Fruit fly (Drosophila melanogaster): Measurements from ENCODE around the gene CG9593.

Gene CG9593

dm6 chr3R:15794258-15794727 is 7.8 kb upstream of the CG9593 start (continued):
- TF ChIP-seq Atf6 (GFP tag; IDR thresholded peaks at IDR 0.05) (no peak), Neu2 (GFP tag; optimal IDR thresholded peaks at IDR 0.05; ENCODE audit: borderline replicate concordance) (no peak), en (GFP tag; optimal IDR thresholded peaks at IDR 0.05) (no peak), ind (GFP tag; optimal IDR thresholded peaks at IDR 0.05) (no peak), Six4 (GFP tag; optimal IDR thresholded peaks at IDR 0.05) (no peak), pnt (GFP tag; optimal IDR thresholded peaks at IDR 0.05) (no peak), tio (GFP tag; optimal IDR thresholded peaks at IDR 0.05) (no peak), hkb (optimal IDR thresholded peaks at IDR 0.05) (no peak), hkb (GFP tag; IDR thresholded peaks at IDR 0.05) (no peak), CG12744 (GFP tag; optimal IDR thresholded peaks at IDR 0.05) (no peak), eyg (GFP tag; optimal IDR thresholded peaks at IDR 0.05) (peak; percentile 22), CG2116 (GFP tag; optimal IDR thresholded peaks at IDR 0.05) (peak; percentile 46), CG13624 (GFP tag; optimal IDR thresholded peaks at IDR 0.05) (peak; percentile 83), CG10959 (GFP tag; IDR thresholded peaks at IDR 0.05) (no peak), lab (GFP tag; optimal IDR thresholded peaks at IDR 0.05) (peak; percentile 69), CG6683 (GFP tag; optimal IDR thresholded peaks at IDR 0.05) (no peak), Max (GFP tag; optimal IDR thresholded peaks at IDR 0.05) (peak; percentile 50), CG5245 (GFP tag; optimal IDR thresholded peaks at IDR 0.05) (no peak), Xrp1 (GFP tag; IDR thresholded peaks at IDR 0.05) (peak; percentile 52; the same call in 1 of the 2 replicates), Mes4 (GFP tag; optimal IDR thresholded peaks at IDR 0.05) (peak; percentile 47), shn (GFP tag; optimal IDR thresholded peaks at IDR 0.05) (no peak), CG1647 (GFP tag; optimal IDR thresholded peaks at IDR 0.05) (peak; percentile 28), tx (GFP tag; optimal IDR thresholded peaks at IDR 0.05) (no peak), sim (GFP tag; IDR thresholded peaks at IDR 0.05) (no peak), ems (GFP tag; optimal IDR thresholded peaks at IDR 0.05) (peak; percentile 29), CG32532 (GFP tag; IDR thresholded peaks at IDR 0.05) (no peak), onecut (GFP tag; IDR thresholded peaks at IDR 0.05) (peak; percentile 35; the same call in 1 of the 2 replicates), tna (GFP tag; IDR thresholded peaks at IDR 0.05; ENCODE audit: partially characterized antibody) (no peak), dpn (GFP tag; optimal IDR thresholded peaks at IDR 0.05) (peak in 1 of 2 experiments; percentile 16), CG1603 (tag; optimal IDR thresholded peaks at IDR 0.05) (no peak), Adf1 (GFP tag; IDR thresholded peaks at IDR 0.05) (peak; percentile 18; the same call in 1 of the 2 replicates), unpg (GFP tag; optimal IDR thresholded peaks at IDR 0.05) (peak; percentile 4), gfzf (GFP tag; optimal IDR thresholded peaks at IDR 0.05) (no peak), odd (GFP tag; optimal IDR thresholded peaks at IDR 0.05) (no peak), CG17568 (GFP tag; optimal IDR thresholded peaks at IDR 0.05) (no peak), HmgZ (tag; optimal IDR thresholded peaks at IDR 0.05) (peak; percentile 45), CG33213 (GFP tag; optimal IDR thresholded peaks at IDR 0.05) (peak; percentile 66), Tbp (GFP tag; optimal IDR thresholded peaks at IDR 0.05) (no peak), cas (GFP tag; IDR thresholded peaks at IDR 0.05) (no peak), CG17186 (GFP tag; optimal IDR thresholded peaks at IDR 0.05) (no peak), wek (GFP tag; optimal IDR thresholded peaks at IDR 0.05) (peak; percentile 58), fru (optimal IDR thresholded peaks at IDR 0.05) (no peak), pho (GFP tag; optimal IDR thresholded peaks at IDR 0.05) (peak; percentile 73), NC2α (GFP tag; optimal IDR thresholded peaks at IDR 0.05) (peak; percentile 61)
